Worm (Caenorhabditis elegans) whole organism, midembryonic: ENCODE results near the gene ttr-14.

Source experiments
- T22C8.4 ChIP-seq: fragments of 200-800 bp; sonication (Bioruptor generic); IDR thresholded peaks from 2 replicates; pipeline ENCODE4 v1.3.6; 2022; ENCODE audit warnings: missing genetic modification characterization, missing compliant biosample characterization
- cog-1 ChIP-seq: sonication (generic microtip); optimal IDR thresholded peaks from 2 replicates; lab custom pipeline; 2016; ENCODE audit warnings: missing genetic modification characterization, missing compliant biosample characterization
- flt-1 ChIP-seq: fragments of 200-800 bp; sonication (Bioruptor generic); IDR thresholded peaks from 2 replicates; pipeline ENCODE4 v1.3.6; 2022; ENCODE audit warnings: missing genetic modification characterization, missing compliant biosample characterization
- klf-2 ChIP-seq: fragments of 200-800 bp; sonication (Bioruptor generic); conservative IDR thresholded peaks from 2 replicates; pipeline ENCODE4 v1.3.6; 2022; ENCODE audit warnings: missing genetic modification reagents, missing genetic modification characterization, missing compliant biosample characterization
- med-1 ChIP-seq: sonication (generic microtip); optimal IDR thresholded peaks from 2 replicates; lab custom pipeline; 2017; ENCODE audit warnings: missing genetic modification characterization, mild to moderate bottlenecking, missing compliant biosample characterization, antibody characterized with exemption, missing genetic modification reagents; ENCODE audit not compliant: insufficient read depth
- ref-1 ChIP-seq: fragments of 200-800 bp; sonication (Bioruptor generic); conservative IDR thresholded peaks from 2 replicates; pipeline ENCODE4 v1.3.6; 2022; ENCODE audit warnings: missing genetic modification reagents, missing genetic modification characterization, missing compliant biosample characterization
- tab-1 ChIP-seq: fragments of 200-800 bp; sonication (Bioruptor generic); IDR thresholded peaks from 2 replicates; pipeline ENCODE4 v1.3.6; 2022; ENCODE audit warnings: missing genetic modification characterization, missing compliant biosample characterization
- ztf-23 ChIP-seq: fragments of 200-800 bp; sonication (Bioruptor generic); IDR thresholded peaks from 2 replicates; pipeline ENCODE4 v1.3.6; 2022; ENCODE audit warnings: missing genetic modification reagents, missing genetic modification characterization, missing compliant biosample characterization
- ztf-29 ChIP-seq: fragments of 200-800 bp; sonication (Bioruptor generic); IDR thresholded peaks from 2 replicates; pipeline ENCODE4 v1.3.6; 2022; ENCODE audit warnings: missing genetic modification reagents, missing genetic modification characterization, missing compliant biosample characterization

The ttr-14 gene

ce11 chrX:10763383-10763782, 23.9 kb upstream of the ttr-14 start:
- TF ChIP-seq ref-1 (GFP tag; lab: Robert Waterston, UW): no peak
- no peak for TF ChIP-seq cog-1
- no peak for TF ChIP-seq klf-2 (GFP tag; lab: Robert Waterston, UW)
- no peak for TF ChIP-seq T22C8.4 (GFP tag; lab: Robert Waterston, UW)
- TF ChIP-seq ztf-23 (GFP tag; lab: Robert Waterston, UW): no peak
- TF ChIP-seq ztf-29: no peak
- TF ChIP-seq tab-1 (GFP tag; lab: Robert Waterston, UW): no peak
- no peak for TF ChIP-seq med-1 (GFP tag; lab: Kevin White, UChicago)

DNA sequence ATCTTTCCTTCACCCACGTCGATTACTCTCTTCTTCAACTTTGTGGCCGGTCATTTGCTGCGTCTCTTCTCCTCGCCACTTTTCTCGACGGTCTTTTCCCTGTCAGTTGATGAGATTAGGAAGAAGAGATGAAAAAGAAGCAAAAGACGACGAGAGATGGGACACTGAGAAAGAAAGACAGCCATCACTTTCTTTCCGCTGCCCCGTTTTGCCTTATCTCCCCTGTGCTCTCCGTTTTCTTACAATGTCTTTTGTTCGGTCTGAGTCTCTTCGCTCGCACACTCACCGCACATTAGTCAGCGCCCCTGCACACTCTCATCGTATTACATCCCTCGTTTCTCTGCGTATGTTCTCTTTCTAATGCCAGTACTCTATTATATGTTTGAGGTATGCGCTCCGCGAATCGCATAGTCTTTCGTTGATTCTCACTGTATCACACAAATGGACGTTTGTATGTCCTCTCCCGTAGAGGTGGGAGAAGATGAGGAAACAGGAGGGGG, 21.1 kb upstream of the ttr-14 start:
- 0 out of 2 replicates have a peak, but pooled peaks have one; percentile 28 for TF ChIP-seq tab-1 (GFP tag; lab: Robert Waterston, UW)
- TF ChIP-seq cog-1: peak; percentile 96
- TF ChIP-seq ref-1 (GFP tag; lab: Robert Waterston, UW): no peak
- no peak for TF ChIP-seq ztf-29
- TF ChIP-seq flt-1: peak; percentile 64; the same call in 1 of the 2 replicates

DNA sequence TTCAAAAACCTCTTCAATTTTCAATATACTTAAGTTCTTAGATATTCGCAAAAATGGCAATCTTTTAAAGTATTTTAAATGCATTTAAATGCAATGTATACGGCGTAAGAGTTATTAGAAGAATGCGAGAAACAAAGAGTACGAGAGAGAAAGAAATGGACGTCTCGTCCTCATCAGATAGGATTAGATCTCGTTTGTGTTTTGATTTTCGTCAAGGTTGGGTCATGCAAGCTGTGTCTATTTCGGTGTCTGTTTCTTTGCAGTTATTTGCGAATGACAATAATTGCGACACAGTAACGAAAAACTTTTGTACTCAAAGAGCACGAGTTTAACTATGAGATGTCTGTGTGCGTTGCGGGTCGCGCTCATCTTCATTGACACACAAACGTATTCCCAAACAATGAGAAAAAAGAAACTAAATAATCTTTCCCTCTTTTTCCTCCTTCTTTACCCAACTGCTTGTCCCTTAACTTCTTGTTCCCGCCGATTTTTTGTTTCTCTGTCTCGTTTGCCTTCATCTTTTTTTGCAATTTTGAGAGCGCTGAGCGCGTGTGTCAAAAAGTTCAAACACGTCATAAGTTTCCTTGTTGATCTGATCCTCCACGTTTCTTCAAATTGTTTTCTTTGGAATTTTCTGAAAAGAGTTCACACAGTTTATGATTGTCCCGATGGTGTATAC, 20.2 kb upstream of the ttr-14 start:
- TF ChIP-seq T22C8.4 (GFP tag; lab: Robert Waterston, UW) (no peak), ztf-23 (GFP tag; lab: Robert Waterston, UW) (no peak), klf-2 (GFP tag; lab: Robert Waterston, UW) (no peak), ref-1 (GFP tag; lab: Robert Waterston, UW) (no peak), med-1 (GFP tag; lab: Kevin White, UChicago) (no peak), tab-1 (GFP tag; lab: Robert Waterston, UW) (no peak), flt-1 (no peak), ztf-29 (no peak), cog-1 (no peak)

- TF ChIP-seq klf-2 (GFP tag; lab: Robert Waterston, UW) (no peak), tab-1 (GFP tag; lab: Robert Waterston, UW) (no peak), flt-1 (0 out of 2 replicates have a peak, but pooled peaks have one; percentile 19), cog-1 (no peak)
Observed at ce11 chrX:10767669-10768068, 19.6 kb upstream of the ttr-14 start.

ce11 chrX:10768289-10769153, 18.8 kb upstream of the ttr-14 start:
- TF ChIP-seq med-1 (GFP tag; lab: Kevin White, UChicago) (no peak), tab-1 (GFP tag; lab: Robert Waterston, UW) (no peak), ztf-29 (no peak), T22C8.4 (GFP tag; lab: Robert Waterston, UW) (no peak), ref-1 (GFP tag; lab: Robert Waterston, UW) (no peak), flt-1 (no peak), klf-2 (GFP tag; lab: Robert Waterston, UW) (no peak), ztf-23 (GFP tag; lab: Robert Waterston, UW) (no peak), cog-1 (no peak)

ce11 chrX:10769232-10769738, 18.0 kb upstream of the ttr-14 start, which contains the start of gene sma-9:
Gene sma-9 (plus strand): TSS chrX:10769282.
- no peak for TF ChIP-seq flt-1

DNA sequence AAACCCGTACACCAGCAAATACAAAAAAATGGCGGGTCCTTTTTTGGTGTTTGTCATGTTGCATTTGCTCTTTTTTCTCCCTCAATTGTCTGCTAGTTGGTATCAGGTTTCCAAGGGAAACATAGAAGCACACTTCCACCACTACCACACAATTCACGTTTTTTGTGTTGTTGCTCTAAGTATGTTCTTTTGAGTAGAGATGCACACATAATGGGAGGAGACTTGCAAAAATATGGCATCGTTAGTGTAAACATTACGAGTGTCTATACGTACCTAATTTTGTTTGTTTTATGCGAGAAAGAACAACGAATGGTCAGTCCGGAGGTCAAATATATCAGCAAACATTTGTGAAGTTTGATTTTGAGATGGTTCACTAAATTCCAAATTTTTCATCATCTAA, 17.3 kb upstream of the ttr-14 start:
- TF ChIP-seq cog-1 (no peak), flt-1 (no peak), ztf-23 (GFP tag; lab: Robert Waterston, UW) (no peak), tab-1 (GFP tag; lab: Robert Waterston, UW) (no peak), ztf-29 (no peak)

DNA sequence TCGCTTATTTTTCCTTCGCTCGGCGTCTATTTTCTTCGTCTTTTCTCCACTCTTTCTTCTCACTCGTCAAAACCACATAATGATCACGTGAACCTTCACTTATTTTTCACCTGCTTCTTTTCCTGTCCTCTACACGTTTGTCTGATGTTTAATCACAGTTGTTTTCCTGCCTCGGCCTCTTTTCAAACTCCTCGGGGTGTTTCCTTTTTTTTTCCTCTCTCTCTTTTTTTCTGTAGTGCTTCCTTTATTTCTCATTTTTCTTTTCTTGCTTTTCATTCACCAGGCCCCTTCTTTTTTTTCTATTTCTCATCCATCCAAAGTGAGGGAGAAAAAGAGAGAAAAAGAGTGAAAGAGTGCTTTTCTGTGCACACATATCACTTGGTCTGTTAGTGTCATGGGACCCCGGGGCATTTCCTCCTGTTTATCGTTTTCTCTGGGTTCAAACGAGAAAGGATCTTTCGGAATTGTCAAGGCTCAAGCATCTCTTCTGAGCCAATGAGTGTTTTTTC, 16.3 kb upstream of the ttr-14 start:
- TF ChIP-seq klf-2 (GFP tag; lab: Robert Waterston, UW): no peak
- TF ChIP-seq tab-1 (GFP tag; lab: Robert Waterston, UW): no peak
- no peak for TF ChIP-seq flt-1
- TF ChIP-seq ztf-29: no peak
- no peak for TF ChIP-seq ztf-23 (GFP tag; lab: Robert Waterston, UW)
- no peak for TF ChIP-seq T22C8.4 (GFP tag; lab: Robert Waterston, UW)
- TF ChIP-seq ref-1 (GFP tag; lab: Robert Waterston, UW): no peak
- no peak for TF ChIP-seq med-1 (GFP tag; lab: Kevin White, UChicago)
- TF ChIP-seq cog-1: no peak

DNA sequence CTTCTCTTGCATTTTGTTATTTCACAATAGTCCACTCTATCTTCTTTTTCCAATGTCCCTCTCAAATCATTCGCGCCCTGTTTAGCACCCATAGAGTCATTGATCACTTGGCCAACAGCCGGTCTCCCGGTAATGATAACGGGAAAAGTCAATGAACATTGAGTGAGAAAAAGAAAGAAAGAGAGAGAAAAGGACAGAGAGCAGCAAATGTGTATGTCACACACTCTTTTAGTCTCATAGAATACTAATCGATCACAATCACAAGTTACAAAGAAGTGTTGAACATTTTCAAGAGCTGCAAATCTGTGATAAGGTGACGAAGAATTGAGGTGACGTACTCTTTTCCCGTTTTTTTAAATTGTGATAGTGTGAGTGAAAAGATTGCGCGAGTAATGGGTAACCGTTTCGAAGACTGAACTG, 15.1 kb upstream of the ttr-14 start:
- TF ChIP-seq ref-1 (GFP tag; lab: Robert Waterston, UW) (no peak), T22C8.4 (GFP tag; lab: Robert Waterston, UW) (no peak), cog-1 (no peak), ztf-29 (no peak), med-1 (GFP tag; lab: Kevin White, UChicago) (no peak), flt-1 (no peak), ztf-23 (GFP tag; lab: Robert Waterston, UW) (no peak), klf-2 (GFP tag; lab: Robert Waterston, UW) (no peak), tab-1 (GFP tag; lab: Robert Waterston, UW) (no peak)
